Fruit fly (Drosophila melanogaster): Measurements from ENCODE around the gene bdwf.
A peak's percentile ranks its signal among the peaks of the same experiment; 100 is the strongest.

Gene bdwf

dm6 chr3R:17080666-17081358, 37.9 kb upstream of the bdwf start (continued):
- TF ChIP-seq gsb (GFP tag; IDR thresholded peaks at IDR 0.05) (peak; percentile 84), CG12391 (tag; optimal IDR thresholded peaks at IDR 0.05) (peak; percentile 98), CG16813 (GFP tag; IDR thresholded peaks at IDR 0.05; ENCODE audit: partially characterized antibody) (no peak), sisA (GFP tag; IDR thresholded peaks at IDR 0.05) (peak; percentile 89), CG3163 (GFP tag; optimal IDR thresholded peaks at IDR 0.05) (peak; percentile 61), ara (GFP tag; IDR thresholded peaks at IDR 0.05) (peak; percentile 88), D (optimal IDR thresholded peaks at IDR 0.05) (no peak), D (GFP tag; optimal IDR thresholded peaks at IDR 0.05) (peak; percentile 95), CG12659 (GFP tag; optimal IDR thresholded peaks at IDR 0.05) (peak; percentile 97), CG13424 (tag; optimal IDR thresholded peaks at IDR 0.05) (peak; percentile 96), nmo (GFP tag; optimal IDR thresholded peaks at IDR 0.05) (peak; percentile 97), CG34422 (GFP tag; IDR thresholded peaks at IDR 0.05) (peak; percentile 94), NK7.1 (GFP tag; optimal IDR thresholded peaks at IDR 0.05) (peak; percentile 84), aop (GFP tag; IDR thresholded peaks at IDR 0.05) (no peak), CG6254 (GFP tag; optimal IDR thresholded peaks at IDR 0.05) (peak; percentile 95), HHEX (GFP tag; optimal IDR thresholded peaks at IDR 0.05) (peak; percentile 94), Dref (GFP tag; IDR thresholded peaks at IDR 0.05) (peak; percentile 35; the same call in 1 of the 2 replicates), ash1 (GFP tag; optimal IDR thresholded peaks at IDR 0.05) (peak; percentile 55), pum (GFP tag; optimal IDR thresholded peaks at IDR 0.05) (peak; percentile 87), tll (GFP tag; optimal IDR thresholded peaks at IDR 0.05) (no peak), gsb-n (tag; optimal IDR thresholded peaks at IDR 0.05) (peak; percentile 95), run (tag; optimal IDR thresholded peaks at IDR 0.05) (peak; percentile 95), hth (optimal IDR thresholded peaks at IDR 0.05) (no peak), disco-r (GFP tag; optimal IDR thresholded peaks at IDR 0.05) (peak; percentile 89), Deaf1 (tag; optimal IDR thresholded peaks at IDR 0.05) (peak; percentile 80), Trl (optimal IDR thresholded peaks at IDR 0.05) (no peak), Trl (GFP tag; optimal IDR thresholded peaks at IDR 0.05) (peak; percentile 91), Lpt (GFP tag; optimal IDR thresholded peaks at IDR 0.05) (no peak), Chrac-16 (GFP tag; optimal IDR thresholded peaks at IDR 0.05) (peak; percentile 94), croc (GFP tag; conservative IDR thresholded peaks at IDR 0.05) (peak; percentile 88), Atf-2 (GFP tag; optimal IDR thresholded peaks at IDR 0.05) (peak; percentile 87), CG13894 (tag; optimal IDR thresholded peaks at IDR 0.05) (peak; percentile 74), wek (GFP tag; optimal IDR thresholded peaks at IDR 0.05) (peak; percentile 87), Tbp (GFP tag; optimal IDR thresholded peaks at IDR 0.05) (no peak), bsh (GFP tag; optimal IDR thresholded peaks at IDR 0.05) (peak; percentile 96 to 97), pita (GFP tag; optimal IDR thresholded peaks at IDR 0.05) (no peak), CG2116 (GFP tag; optimal IDR thresholded peaks at IDR 0.05) (peak; percentile 88), CG4424 (GFP tag; optimal IDR thresholded peaks at IDR 0.05) (peak; percentile 96), CG18476 (GFP tag; optimal IDR thresholded peaks at IDR 0.05) (peak; percentile 94), pan (optimal IDR thresholded peaks at IDR 0.05) (no peak), pan (GFP tag; optimal IDR thresholded peaks at IDR 0.05 in 1 of 2, IDR thresholded peaks at IDR 0.05 in 1 of 2) (peak in 1 of 2 experiments; percentile 96), CG8388 (GFP tag; optimal IDR thresholded peaks at IDR 0.05) (peak; percentile 99), CG12236 (GFP tag; optimal IDR thresholded peaks at IDR 0.05) (peak; percentile 80), Taf1 (GFP tag; IDR thresholded peaks at IDR 0.05) (peak; percentile 82; the same call in 1 of the 2 replicates), hb (GFP tag; IDR thresholded peaks at IDR 0.05; ENCODE audit: partially characterized antibody) (no peak), crc (GFP tag; optimal IDR thresholded peaks at IDR 0.05) (peak; percentile 79), CG3847 (GFP tag; IDR thresholded peaks at IDR 0.05) (peak; percentile 88), usp (GFP tag; optimal IDR thresholded peaks at IDR 0.05) (no peak), ind (GFP tag; optimal IDR thresholded peaks at IDR 0.05) (peak; percentile 92), vfl (GFP tag; optimal IDR thresholded peaks at IDR 0.05) (peak; percentile 90), CG30403 (GFP tag; optimal IDR thresholded peaks at IDR 0.05) (peak; percentile 97)
